Worm (Caenorhabditis elegans) whole organism, late embryonic: ENCODE data around the gene lst-2.
"Not testable (repeated sequence)": the region's sequence is repeated elsewhere in the genome, so short reads cannot be mapped to it uniquely, and the experiment has no call there.

Source experiments
- C08G9.2 ChIP-seq: sonication (generic microtip); optimal IDR thresholded peaks from 2 replicates; lab custom pipeline; 2016; ENCODE audit warnings: mild to moderate bottlenecking, missing genetic modification characterization, moderate library complexity, missing compliant biosample characterization
- C38D4.7 ChIP-seq: fragments of 200-800 bp; sonication (Bioruptor generic); optimal IDR thresholded peaks from 2 replicates; lab custom pipeline; 2018; ENCODE audit warnings: mild to moderate bottlenecking, missing genetic modification characterization, moderate library complexity, missing compliant biosample characterization
- Y22D7AL.16 ChIP-seq: sonication (generic microtip); optimal IDR thresholded peaks from 2 replicates; lab custom pipeline; 2016; ENCODE audit warnings: missing genetic modification characterization, missing compliant biosample characterization
- ceh-14 ChIP-seq: sonication (generic microtip); optimal IDR thresholded peaks from 2 replicates; lab custom pipeline; 2016; ENCODE audit warnings: missing genotype, missing genetic modification characterization, missing compliant biosample characterization
- ceh-18 ChIP-seq: sonication (generic microtip); optimal IDR thresholded peaks from 2 replicates; lab custom pipeline; 2016; ENCODE audit warnings: missing genetic modification characterization, missing compliant biosample characterization
- ceh-19 ChIP-seq: fragments of 200-800 bp; sonication (Bioruptor generic); optimal IDR thresholded peaks from 2 replicates; lab custom pipeline; 2018; ENCODE audit warnings: mild to moderate bottlenecking, missing genetic modification characterization, missing compliant biosample characterization
- ceh-2 ChIP-seq: sonication (generic microtip); optimal IDR thresholded peaks from 2 replicates; lab custom pipeline; 2016; ENCODE audit warnings: missing genotype, missing genetic modification characterization, missing compliant biosample characterization
- ceh-22 ChIP-seq: sonication (generic microtip); optimal IDR thresholded peaks from 2 replicates; lab custom pipeline; 2017; ENCODE audit warnings: missing biosample characterization, missing genetic modification characterization
- ceh-30 ChIP-seq: fragments of 150-350 bp; optimal IDR thresholded peaks from 2 replicates; lab custom pipeline; 2014; ENCODE audit warnings: missing biosample characterization, missing genetic modification characterization
- ceh-45 ChIP-seq: fragments of 200-800 bp; sonication (Bioruptor generic); IDR thresholded peaks from 2 replicates; pipeline ENCODE4 v1.3.6; 2022; ENCODE audit warnings: missing genetic modification reagents, missing genetic modification characterization, missing compliant biosample characterization
- ceh-6 ChIP-seq: fragments of 200-800 bp; sonication (Bioruptor generic); optimal IDR thresholded peaks from 2 replicates; lab custom pipeline; 2018; ENCODE audit warnings: mild to moderate bottlenecking, missing genetic modification characterization, missing compliant biosample characterization
- ceh-9 ChIP-seq: sonication (generic microtip); optimal IDR thresholded peaks from 2 replicates; lab custom pipeline; 2016; ENCODE audit warnings: mild to moderate bottlenecking, missing genetic modification characterization, inconsistent platforms, missing compliant biosample characterization
- dmd-4 ChIP-seq: sonication (generic microtip); optimal IDR thresholded peaks from 2 replicates; lab custom pipeline; 2016; ENCODE audit warnings: borderline replicate concordance, missing genetic modification characterization, missing compliant biosample characterization
- dve-1 ChIP-seq: sonication (generic microtip); optimal IDR thresholded peaks from 2 replicates; lab custom pipeline; 2017; ENCODE audit warnings: antibody characterized with exemption, mild to moderate bottlenecking, missing genetic modification characterization, missing compliant biosample characterization
- elt-2 ChIP-seq: sonication (generic microtip); optimal IDR thresholded peaks from 2 replicates; lab custom pipeline; 2016; ENCODE audit warnings: missing genetic modification reagents, missing genetic modification characterization, missing compliant biosample characterization
- elt-4 ChIP-seq: sonication (generic microtip); optimal IDR thresholded peaks from 2 replicates; lab custom pipeline; 2016; ENCODE audit warnings: missing genetic modification characterization, missing compliant biosample characterization
- ets-4 ChIP-seq: sonication (generic microtip); optimal IDR thresholded peaks from 2 replicates; lab custom pipeline; 2016; ENCODE audit warnings: missing genetic modification characterization, missing compliant biosample characterization
- fax-1 ChIP-seq: sonication (generic microtip); optimal IDR thresholded peaks from 2 replicates; lab custom pipeline; 2016; ENCODE audit warnings: missing genotype, missing genetic modification characterization, missing compliant biosample characterization
- hlh-13 ChIP-seq: fragments of 200-800 bp; sonication (Bioruptor generic); optimal IDR thresholded peaks from 2 replicates; lab custom pipeline; 2018; ENCODE audit warnings: mild to moderate bottlenecking, missing genetic modification characterization, missing compliant biosample characterization
- hlh-6 ChIP-seq: sonication (generic microtip); optimal IDR thresholded peaks from 2 replicates; lab custom pipeline; 2016; ENCODE audit warnings: missing genotype, missing genetic modification characterization, missing compliant biosample characterization
- lin-11 ChIP-seq: fragments of 200-800 bp; sonication (Bioruptor generic); optimal IDR thresholded peaks from 2 replicates; lab custom pipeline; 2018; ENCODE audit warnings: mild to moderate bottlenecking, missing genetic modification characterization, missing compliant biosample characterization
- nhr-232 ChIP-seq: sonication (generic microtip); optimal IDR thresholded peaks from 2 replicates; lab custom pipeline; 2016; ENCODE audit warnings: missing genetic modification characterization, missing compliant biosample characterization
- pat-9 ChIP-seq: fragments of 200-800 bp; sonication (Bioruptor generic); optimal IDR thresholded peaks from 2 replicates; lab custom pipeline; 2018; ENCODE audit warnings: mild to moderate bottlenecking, missing genetic modification characterization, moderate library complexity, missing compliant biosample characterization
- pax-1 ChIP-seq: fragments of 150-350 bp; optimal IDR thresholded peaks from 2 replicates; lab custom pipeline; 2014; ENCODE audit warnings: missing biosample characterization, missing genetic modification characterization
- pha-2 ChIP-seq: sonication (generic microtip); optimal IDR thresholded peaks from 2 replicates; lab custom pipeline; 2017; ENCODE audit warnings: mild to moderate bottlenecking, missing genetic modification characterization, missing compliant biosample characterization
- pha-4 ChIP-seq: fragments of 150-350 bp; optimal IDR thresholded peaks from 2 replicates; lab custom pipeline; 2018; ENCODE audit warnings: missing biosample characterization, missing genetic modification reagents, missing genetic modification characterization
- pqm-1 ChIP-seq: sonication (generic microtip); optimal IDR thresholded peaks from 2 replicates; lab custom pipeline; 2016; ENCODE audit warnings: missing genetic modification characterization, missing compliant biosample characterization
- pros-1 ChIP-seq: fragments of 150-350 bp; optimal IDR thresholded peaks from 2 replicates; lab custom pipeline; 2014; ENCODE audit warnings: missing biosample characterization, missing genetic modification reagents, missing genetic modification characterization
- ref-2 ChIP-seq: sonication (generic microtip); optimal IDR thresholded peaks from 2 replicates; lab custom pipeline; 2016; ENCODE audit warnings: missing genetic modification characterization, missing compliant biosample characterization
- sox-2 ChIP-seq: fragments of 200-800 bp; sonication (Bioruptor generic); IDR thresholded peaks from 2 replicates; pipeline ENCODE4 v1.3.6; 2022; ENCODE audit warnings: missing genetic modification reagents, missing genetic modification characterization, missing compliant biosample characterization
- sox-4 ChIP-seq: sonication (generic microtip); optimal IDR thresholded peaks from 2 replicates; lab custom pipeline; 2017; ENCODE audit warnings: mild to moderate bottlenecking, missing genetic modification characterization, inconsistent platforms, missing compliant biosample characterization
- syd-9 ChIP-seq: sonication (generic microtip); optimal IDR thresholded peaks from 2 replicates; lab custom pipeline; 2016; ENCODE audit warnings: mild to moderate bottlenecking, missing genetic modification characterization, moderate library complexity, missing compliant biosample characterization
- tbx-7 ChIP-seq: sonication (generic microtip); optimal IDR thresholded peaks from 2 replicates; lab custom pipeline; 2016; ENCODE audit warnings: missing genotype, missing genetic modification characterization, missing compliant biosample characterization
- ttx-3 ChIP-seq: sonication (generic microtip); optimal IDR thresholded peaks from 2 replicates; lab custom pipeline; 2016; ENCODE audit warnings: missing genetic modification reagents, missing genetic modification characterization, missing compliant biosample characterization
- unc-3 ChIP-seq, 2 experiments: fragments of 200-800 bp in 1 of 2; sonication (Bioruptor generic) in 1 of 2; sonication (generic microtip) in 1 of 2; conservative IDR thresholded peaks in 1 of 2; optimal IDR thresholded peaks in 1 of 2; 2 replicates each; pipeline versions ENCODE4 v1.3.6 to Lab custom; 2016 to 2022; ENCODE audit warnings: missing compliant biosample characterization in 2 of 2, missing genetic modification characterization in 2 of 2, missing genetic modification reagents in 1 of 2
- unc-55 ChIP-seq: sonication (generic microtip); optimal IDR thresholded peaks from 2 replicates; lab custom pipeline; 2017; ENCODE audit warnings: missing biosample characterization, missing genetic modification reagents, missing genetic modification characterization
- unc-86 ChIP-seq: sonication (generic microtip); optimal IDR thresholded peaks from 2 replicates; lab custom pipeline; 2016; ENCODE audit warnings: missing genetic modification characterization, missing compliant biosample characterization
- ztf-16 ChIP-seq: sonication (generic microtip); optimal IDR thresholded peaks from 2 replicates; lab custom pipeline; 2017; ENCODE audit warnings: missing genetic modification characterization, missing compliant biosample characterization

The lst-2 gene

DNA sequence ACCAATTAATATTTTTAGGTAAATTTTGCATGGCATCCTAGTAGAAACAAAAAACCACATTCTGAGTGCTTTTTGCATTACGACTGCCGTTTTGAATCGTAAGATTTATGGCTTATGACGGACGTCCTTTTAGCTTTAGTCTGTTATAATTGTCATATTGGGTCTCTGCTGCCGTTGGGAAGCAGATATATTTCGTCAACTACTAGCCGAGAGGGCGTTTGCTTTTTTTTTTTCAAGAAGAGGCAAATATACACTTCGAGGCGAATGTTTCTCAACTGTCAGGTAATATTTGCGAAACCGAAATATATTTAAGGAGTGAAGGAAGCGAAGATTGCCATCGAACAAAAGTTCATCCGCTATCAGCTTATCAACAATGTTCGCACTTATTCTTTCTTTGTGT lies 39.3 kb downstream of the lst-2 start, which contains the start of gene F14H12.3:
Gene F14H12.3 (plus strand): TSS at position 301 of the 400 bp plus-strand sequence.
- TF ChIP-seq elt-2 (tag; lab: Kevin White, UChicago) (no peak), ceh-45 (GFP tag; lab: Robert Waterston, UW) (no peak), ceh-18 (tag; lab: Kevin White, UChicago) (no peak), ref-2 (tag; lab: Kevin White, UChicago) (no peak), sox-4 (no peak), dve-1 (tag; lab: Kevin White, UChicago) (no peak), ttx-3 (tag; lab: Kevin White, UChicago) (no peak), unc-55 (GFP tag; lab: Kevin White, UChicago) (no peak), unc-86 (tag; lab: Kevin White, UChicago) (no peak), lin-11 (tag; lab: Kevin White, UChicago) (no peak), pros-1 (tag; lab: Kevin White, UChicago) (no peak), ceh-9 (no peak), pha-2 (tag; lab: Kevin White, UChicago) (no peak), ztf-16 (tag; lab: Kevin White, UChicago) (no peak), elt-4 (no peak), ceh-19 (GFP tag; lab: Kevin White, UChicago) (no peak)

ce11 chrX:4342730-4343129 lies 40.4 kb downstream of the lst-2 start:
- no peak for TF ChIP-seq hlh-6 (tag; lab: Kevin White, UChicago)
- TF ChIP-seq pros-1 (tag; lab: Kevin White, UChicago): no peak
- TF ChIP-seq ceh-22 (tag; lab: Kevin White, UChicago): no peak
- no peak for TF ChIP-seq unc-86 (tag; lab: Kevin White, UChicago)
- TF ChIP-seq nhr-232: no peak
- TF ChIP-seq ets-4: no peak
- no peak for TF ChIP-seq ceh-6 (GFP tag; lab: Kevin White, UChicago)
- TF ChIP-seq ceh-30 (tag; lab: Kevin White, UChicago): no peak
- TF ChIP-seq pat-9: no peak
- TF ChIP-seq fax-1: no peak
- no peak for TF ChIP-seq pqm-1 (tag; lab: Kevin White, UChicago)
- no peak for TF ChIP-seq Y22D7AL.16 (tag; lab: Kevin White, UChicago)
- no peak for TF ChIP-seq tbx-7 (tag; lab: Kevin White, UChicago)
- no peak for TF ChIP-seq hlh-13
- no peak for TF ChIP-seq unc-3 (GFP tag; conservative IDR thresholded peaks at IDR 0.05; lab: Robert Waterston, UW)
- no peak for TF ChIP-seq unc-3 (tag; optimal IDR thresholded peaks at IDR 0.05; lab: Kevin White, UChicago)
- TF ChIP-seq pax-1: no peak
- no peak for TF ChIP-seq ceh-14 (tag; lab: Kevin White, UChicago)
- no peak for TF ChIP-seq C08G9.2 (tag; lab: Kevin White, UChicago)

ce11 chrX:4339332-4339731 lies 43.8 kb downstream of the lst-2 start, which contains the start of gene cst-1:
Gene cst-1, plus strand, starts transcription at chrX:4339632.
- TF ChIP-seq dmd-4; syd-9 (tag; lab: Kevin White, UChicago); ceh-2 (tag; lab: Kevin White, UChicago): not testable (repeated sequence)

ce11 chrX:4335950-4336349 lies 47.2 kb downstream of the lst-2 start, which contains the start of gene cst-2:
Gene cst-2, minus strand, starts transcription at chrX:4336050.
- TF ChIP-seq sox-2; pha-4; C38D4.7 (GFP tag; lab: Kevin White, UChicago): not testable (repeated sequence)
